Worm (Caenorhabditis elegans): ENCODE measurements around the gene his-74.

Gene his-74

DNA sequence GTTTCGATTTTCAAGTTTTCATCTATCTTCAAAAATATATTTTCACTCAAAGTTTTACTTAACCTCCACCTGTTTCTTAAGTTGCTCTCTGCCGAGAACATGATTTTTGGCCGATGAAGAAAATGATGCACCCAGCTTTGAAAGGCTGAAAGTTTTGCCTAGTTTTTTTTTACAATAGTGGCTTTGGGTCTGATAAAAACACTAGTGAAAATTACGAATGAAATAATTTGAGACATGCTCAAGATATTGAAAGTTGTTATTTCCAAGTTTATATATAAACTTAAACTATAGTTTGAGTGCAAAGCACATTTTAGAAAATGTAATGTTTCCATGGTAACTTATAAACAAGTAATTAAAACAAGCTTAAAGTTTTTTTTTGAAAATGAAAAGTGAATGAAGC is 10.9 kb downstream of the his-74 start, which contains the start of gene gpa-9 (continued):
- TF ChIP-seq somi-1 (GFP tag; optimal IDR thresholded peaks at IDR 0.05), result no peak

- no peak for TF ChIP-seq nhr-179 (tag; optimal IDR thresholded peaks at IDR 0.05)
- no peak for TF ChIP-seq dox-1 (GFP tag; IDR thresholded peaks at IDR 0.05)
- no peak for TF ChIP-seq lsl-1 (GFP tag; optimal IDR thresholded peaks at IDR 0.05)
- no peak for TF ChIP-seq lin-26 (GFP tag; IDR thresholded peaks at IDR 0.05)
- no peak for TF ChIP-seq T07F8.4 (tag; optimal IDR thresholded peaks at IDR 0.05)
- no peak for TF ChIP-seq somi-1 (GFP tag; optimal IDR thresholded peaks at IDR 0.05)
- no peak for TF ChIP-seq ztf-28 (GFP tag; IDR thresholded peaks at IDR 0.05)
- no peak for TF ChIP-seq nhr-27 (tag; optimal IDR thresholded peaks at IDR 0.05)
Measured at ce11 chrV:12644500-12644899, 15.6 kb downstream of the his-74 start, which contains the start of gene F56H9.8. Gene F56H9.8, plus strand, starts transcription at chrV:12644800.

DNA sequence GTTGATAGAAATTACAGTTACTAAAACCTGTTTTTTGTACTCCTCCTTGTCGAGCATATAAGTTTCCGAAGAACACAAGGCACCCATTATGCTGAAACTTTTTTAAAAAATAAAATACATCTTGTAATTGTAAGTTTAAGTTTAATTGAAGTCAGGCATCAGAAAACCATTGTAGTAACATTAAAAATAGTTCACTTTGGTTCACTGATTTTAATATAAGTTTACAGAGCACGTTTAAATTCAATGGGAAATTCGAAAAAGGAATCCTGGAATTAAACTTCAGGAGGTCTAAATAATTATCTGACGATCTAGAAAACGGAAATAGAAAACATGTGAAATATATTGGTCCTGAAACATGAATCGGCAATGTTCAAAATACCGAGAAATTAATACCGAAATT is 19.7 kb downstream of the his-74 start, which contains the start of gene gpa-8:
Gene gpa-8, minus strand, starts transcription at position 101 of the 400 bp plus-strand sequence.
- TF ChIP-seq nfya-2 (GFP tag; IDR thresholded peaks at IDR 0.05), result no peak
- TF ChIP-seq Y56A3A.18 (GFP tag; IDR thresholded peaks at IDR 0.05), result no peak
- no peak for TF ChIP-seq ztf-25 (GFP tag; IDR thresholded peaks at IDR 0.05)

ce11 chrV:12637764-12638502 is 22.2 kb downstream of the his-74 start:
- TF ChIP-seq lag-1 (GFP tag; IDR thresholded peaks at IDR 0.05) (no peak), pha-4 (tag; optimal IDR thresholded peaks at IDR 0.05) (no peak), somi-1 (GFP tag; optimal IDR thresholded peaks at IDR 0.05) (no peak), Y56A3A.18 (GFP tag; IDR thresholded peaks at IDR 0.05) (no peak), ceh-58 (GFP tag; IDR thresholded peaks at IDR 0.05) (no peak), pbrm-1 (GFP tag; IDR thresholded peaks at IDR 0.05) (no peak), nhr-80 (tag; optimal IDR thresholded peaks at IDR 0.05) (peak; percentile 70), rcor-1 (GFP tag; IDR thresholded peaks at IDR 0.05) (peak; percentile 14; the same call in 1 of the 2 replicates), ztf-22 (GFP tag; optimal IDR thresholded peaks at IDR 0.05) (peak; percentile 31), ZK185.1 (tag; optimal IDR thresholded peaks at IDR 0.05; ENCODE audit: poor library complexity, severe bottlenecking) (peak; percentile 16), atf-7 (tag; optimal IDR thresholded peaks at IDR 0.05) (peak; percentile 0)

- peak; percentile 73 for TF ChIP-seq nfyb-1 (GFP tag; IDR thresholded peaks at IDR 0.05)
- TF ChIP-seq cebp-1 (GFP tag; IDR thresholded peaks at IDR 0.05), result no peak
- TF ChIP-seq cebp-1 (tag; optimal IDR thresholded peaks at IDR 0.05), result peak; percentile 64
- peak; percentile 5 for TF ChIP-seq die-1 (tag; optimal IDR thresholded peaks at IDR 0.05)
- peak; percentile 67 for TF ChIP-seq K12H6.12 (tag; optimal IDR thresholded peaks at IDR 0.05)
- peak; percentile 61 for TF ChIP-seq B0336.3 (GFP tag; IDR thresholded peaks at IDR 0.05)
- TF ChIP-seq mxl-1 (tag; optimal IDR thresholded peaks at IDR 0.05), result no peak
- peak; percentile 67; the same call in 1 of the 2 replicates for TF ChIP-seq C06A6.2 (GFP tag; conservative IDR thresholded peaks at IDR 0.05)
- TF ChIP-seq ztf-26 (tag; optimal IDR thresholded peaks at IDR 0.05), result peak; percentile 76
- TF ChIP-seq atf-7 (tag; optimal IDR thresholded peaks at IDR 0.05), result peak; percentile 60
- 0 out of 2 replicates have a peak, but pooled peaks have one; percentile 21 for TF ChIP-seq rcor-1 (GFP tag; IDR thresholded peaks at IDR 0.05)
- peak; percentile 52 for TF ChIP-seq nhr-80 (tag; optimal IDR thresholded peaks at IDR 0.05)
- TF ChIP-seq ztf-22 (GFP tag; optimal IDR thresholded peaks at IDR 0.05), result peak; percentile 73
- no peak for TF ChIP-seq nfya-2 (GFP tag; IDR thresholded peaks at IDR 0.05)
- peak; percentile 82 for TF ChIP-seq F22D6.2 (tag; optimal IDR thresholded peaks at IDR 0.05)
- peak; percentile 67 for TF ChIP-seq lin-40 (tag; optimal IDR thresholded peaks at IDR 0.05)
- peak; percentile 50; the same call in 1 of the 2 replicates for TF ChIP-seq hsf-1 (GFP tag; IDR thresholded peaks at IDR 0.05)
- TF ChIP-seq mes-4 (tag; optimal IDR thresholded peaks at IDR 0.05), result no peak
- peak; percentile 39; the same call in 1 of the 2 replicates for TF ChIP-seq K11D2.4 (GFP tag; IDR thresholded peaks at IDR 0.05)
- peak; percentile 39 for TF ChIP-seq pha-4 (tag; optimal IDR thresholded peaks at IDR 0.05)
- peak; percentile 68 for TF ChIP-seq chd-7 (tag; optimal IDR thresholded peaks at IDR 0.05)
- TF ChIP-seq attf-5 (GFP tag; optimal IDR thresholded peaks at IDR 0.05), result peak; percentile 55
- TF ChIP-seq hmg-1.2 (GFP tag; IDR thresholded peaks at IDR 0.05), result peak; percentile 50; the same call in 1 of the 2 replicates
- TF ChIP-seq lin-35 (GFP tag; optimal IDR thresholded peaks at IDR 0.05), result peak in 1 of 3 experiments; percentile 18
- peak; percentile 31 for TF ChIP-seq tbp1 (GFP tag; optimal IDR thresholded peaks at IDR 0.05)
- TF ChIP-seq mcd-1 (GFP tag; IDR thresholded peaks at IDR 0.05), result peak; percentile 43; the same call in 1 of the 2 replicates
Measured at ce11 chrV:12637238-12637690, 22.9 kb downstream of the his-74 start, which contains the start of gene F56H9.2. Gene F56H9.2, plus strand, starts transcription at chrV:12637663.

All from whole organism, young adult.